Fruit fly (Drosophila melanogaster) S2 (cell line): ENCODE measurements around the gene CG15629.

Experiments
- CG8478 ChIP-seq: fragments of >200 bp; optimal IDR thresholded peaks from 2 replicates; lab custom pipeline; 2018
- CTCF ChIP-seq, 2 experiments: fragments of >200 bp; optimal IDR thresholded peaks; 2 replicates each; lab custom pipeline; 2018

DNA sequence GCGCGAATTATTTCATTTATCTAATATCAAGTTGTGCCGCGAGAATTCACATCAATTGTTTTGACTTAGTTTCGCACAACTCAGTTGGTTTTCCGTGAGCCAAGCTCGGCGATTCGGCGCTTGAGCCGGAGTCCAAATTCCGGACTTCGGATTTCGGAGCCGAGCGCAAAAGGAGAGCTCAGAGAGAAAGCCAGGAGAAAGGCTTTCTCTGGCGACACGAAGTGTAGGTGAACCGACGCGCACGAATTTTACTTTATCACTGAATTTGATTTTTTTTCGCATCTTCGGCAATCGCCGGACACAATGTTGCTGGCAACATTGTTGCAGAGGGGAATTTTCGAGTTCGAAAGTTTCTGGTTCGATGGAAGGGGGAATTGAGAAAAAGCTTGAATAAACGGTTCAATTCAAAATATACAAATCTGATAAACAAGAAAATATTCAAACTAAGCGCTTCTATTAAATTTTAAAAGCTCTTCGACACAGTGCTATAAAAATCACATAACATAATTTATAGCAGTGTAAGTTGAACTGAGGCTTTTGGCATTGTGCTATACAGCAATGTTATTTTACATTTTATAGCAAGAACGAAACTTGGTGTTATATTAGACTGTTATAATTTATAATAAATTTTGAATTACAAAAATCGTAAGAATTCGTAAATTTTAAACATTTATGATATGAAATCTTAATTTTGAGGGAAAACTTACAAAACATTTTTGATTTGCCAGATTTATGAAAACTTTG, 18.9 kb upstream of the CG15629 start, which contains the start of gene fipi:
- no peak for TF ChIP-seq CG8478 (lab: Kevin White, UChicago)
- TF ChIP-seq CTCF (optimal IDR thresholded peaks at IDR 0.05; lab: Kevin White, UChicago), result no peak
